Worm (Caenorhabditis elegans) whole organism, mixed stage, embryonic: ENCODE results near the gene M88.3.

Experiments used
- blmp-1 ChIP-seq: fragments of 150-350 bp; optimal IDR thresholded peaks from 2 replicates; lab custom pipeline; 2014; ENCODE audit warnings: missing biosample characterization, missing genetic modification characterization
- ceh-83 ChIP-seq: fragments of 200-800 bp; sonication (Bioruptor generic); optimal IDR thresholded peaks from 2 replicates; lab custom pipeline; 2018; ENCODE audit warnings: mild to moderate bottlenecking, missing genetic modification characterization, missing compliant biosample characterization
- ces-1 ChIP-seq: fragments of 150-350 bp; optimal IDR thresholded peaks from 2 replicates; lab custom pipeline; 2014; ENCODE audit warnings: missing biosample characterization, missing genetic modification reagents, missing genetic modification characterization
- lsy-2 ChIP-seq: fragments of 150-350 bp; optimal IDR thresholded peaks from 2 replicates; lab custom pipeline; 2014; ENCODE audit warnings: missing biosample characterization, missing genetic modification characterization
- mab-5 ChIP-seq: fragments of 150-350 bp; optimal IDR thresholded peaks from 2 replicates; lab custom pipeline; 2014; ENCODE audit warnings: missing biosample characterization, missing genetic modification characterization
- nhr-12 ChIP-seq: fragments of 150-350 bp; optimal IDR thresholded peaks from 2 replicates; lab custom pipeline; 2014; ENCODE audit warnings: missing biosample characterization, missing genetic modification characterization
- nhr-237 ChIP-seq: fragments of 150-350 bp; optimal IDR thresholded peaks from 2 replicates; lab custom pipeline; 2014; ENCODE audit warnings: missing biosample characterization, missing genetic modification characterization
- nhr-28 ChIP-seq: fragments of 150-350 bp; optimal IDR thresholded peaks from 2 replicates; lab custom pipeline; 2014; ENCODE audit warnings: missing biosample characterization, missing genetic modification characterization
- snpc-4 ChIP-seq: fragments of 150-350 bp; optimal IDR thresholded peaks from 2 replicates; lab custom pipeline; 2014; ENCODE audit warnings: missing biosample characterization, missing genetic modification characterization
- unc-39 ChIP-seq: fragments of 150-350 bp; optimal IDR thresholded peaks from 2 replicates; lab custom pipeline; 2014; ENCODE audit warnings: missing biosample characterization, missing genetic modification characterization
- zip-8 ChIP-seq: fragments of 150-350 bp; optimal IDR thresholded peaks from 2 replicates; lab custom pipeline; 2014; ENCODE audit warnings: missing biosample characterization, missing genetic modification characterization
- ztf-11 ChIP-seq: fragments of 150-350 bp; optimal IDR thresholded peaks from 2 replicates; lab custom pipeline; 2014; ENCODE audit warnings: missing biosample characterization, missing genetic modification characterization

DNA sequence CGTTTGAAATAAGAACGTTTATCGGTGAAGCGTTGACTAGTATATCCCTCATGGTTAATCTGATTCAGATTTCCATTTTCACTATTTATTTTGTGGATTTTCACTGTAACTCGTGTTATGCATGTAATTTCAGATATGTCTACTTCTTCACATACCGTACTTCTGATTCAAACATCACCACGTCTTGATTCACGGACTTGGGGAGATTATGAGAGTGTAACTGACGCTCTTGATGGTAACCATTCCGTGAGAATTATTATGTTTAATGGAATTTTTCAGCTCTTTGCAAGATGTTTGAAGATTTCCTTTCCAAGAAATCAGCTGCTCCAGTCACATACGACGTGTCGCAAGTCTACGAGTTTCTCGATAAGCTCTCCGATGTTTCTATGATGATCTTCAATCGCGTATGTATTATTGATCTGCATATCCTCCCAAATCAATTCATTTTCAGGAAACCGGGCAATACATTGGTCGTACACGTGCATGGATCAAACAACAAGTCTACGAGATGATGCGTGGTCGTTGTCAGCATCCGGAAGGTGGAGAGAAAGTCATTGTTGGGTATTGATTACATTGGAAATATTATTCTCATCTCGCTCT is 48.3 kb upstream of the M88.3 start, which contains the start of gene erh-2:
- no peak for TF ChIP-seq blmp-1 (tag; lab: Kevin White, UChicago)
- TF ChIP-seq ztf-11 (tag; lab: Kevin White, UChicago) = no peak
- no peak for TF ChIP-seq nhr-237 (tag; lab: Kevin White, UChicago)
- TF ChIP-seq zip-8 = no peak
- no peak for TF ChIP-seq mab-5 (tag; lab: Kevin White, UChicago)
- no peak for TF ChIP-seq ces-1 (GFP tag; lab: Kevin White, UChicago)
- no peak for TF ChIP-seq unc-39 (tag; lab: Kevin White, UChicago)
- no peak for TF ChIP-seq ceh-83 (GFP tag; lab: Kevin White, UChicago)
- no peak for TF ChIP-seq snpc-4 (tag; lab: Kevin White, UChicago)
- TF ChIP-seq nhr-28 (tag; lab: Kevin White, UChicago) = no peak
- TF ChIP-seq lsy-2 (tag; lab: Kevin White, UChicago) = no peak
- no peak for TF ChIP-seq nhr-12 (tag; lab: Kevin White, UChicago)
